Worm (Caenorhabditis elegans) whole organism, young adult: ENCODE measurements around the gene snpc-1.1.

Source experiments
- B0019.2 ChIP-seq: fragments of 200-800 bp; sonication (Bioruptor generic); conservative IDR thresholded peaks from 2 replicates; pipeline ENCODE4 v1.3.6; 2022; ENCODE audit warnings: missing genetic modification reagents, missing genetic modification characterization, missing compliant biosample characterization
- B0261.1 ChIP-seq: sonication (generic microtip); optimal IDR thresholded peaks from 2 replicates; lab custom pipeline; 2016; ENCODE audit warnings: mild to moderate bottlenecking, missing genetic modification characterization, moderate library complexity, missing compliant biosample characterization
- F10E7.11 ChIP-seq: sonication (generic microtip); optimal IDR thresholded peaks from 2 replicates; lab custom pipeline; 2017; ENCODE audit warnings: mild to moderate bottlenecking, missing genetic modification characterization, moderate library complexity, missing compliant biosample characterization
- F33H1.4 ChIP-seq: fragments of 200-800 bp; sonication (Bioruptor generic); IDR thresholded peaks from 2 replicates; pipeline ENCODE4 v1.3.6; 2022; ENCODE audit warnings: missing genetic modification reagents, missing genetic modification characterization, missing compliant biosample characterization
- F37B4.10 ChIP-seq: fragments of 200-800 bp; sonication (Bioruptor generic); IDR thresholded peaks from 2 replicates; pipeline ENCODE4 v1.3.6; 2022; ENCODE audit warnings: missing genetic modification characterization, missing compliant biosample characterization
- F39B2.1 ChIP-seq: fragments of 200-800 bp; sonication (Bioruptor generic); IDR thresholded peaks from 2 replicates; pipeline ENCODE4 v1.3.6; 2022; ENCODE audit warnings: missing genetic modification reagents, missing genetic modification characterization, missing compliant biosample characterization
- F57A8.1 ChIP-seq: fragments of 200-800 bp; sonication (Bioruptor generic); optimal IDR thresholded peaks from 2 replicates; lab custom pipeline; 2018; ENCODE audit warnings: mild to moderate bottlenecking, missing genetic modification characterization, moderate library complexity, missing compliant biosample characterization
- K11D2.4 ChIP-seq: fragments of 200-800 bp; sonication (Bioruptor generic); IDR thresholded peaks from 2 replicates; pipeline ENCODE4 v1.3.6; 2022; ENCODE audit warnings: missing genetic modification reagents, missing genetic modification characterization, missing compliant biosample characterization
- Y56A3A.18 ChIP-seq: fragments of 200-800 bp; sonication (Bioruptor generic); IDR thresholded peaks from 2 replicates; pipeline ENCODE4 v1.3.6; 2022; ENCODE audit warnings: missing genetic modification reagents, missing genetic modification characterization, missing compliant biosample characterization
- ZK185.1 ChIP-seq: sonication (generic microtip); optimal IDR thresholded peaks from 2 replicates; lab custom pipeline; 2016; ENCODE audit warnings: mild to moderate bottlenecking, missing genetic modification characterization, missing compliant biosample characterization; ENCODE audit not compliant: poor library complexity, severe bottlenecking
- aptf-3 ChIP-seq: fragments of 200-800 bp; sonication (Bioruptor generic); IDR thresholded peaks from 2 replicates; pipeline ENCODE4 v1.3.6; 2022; ENCODE audit warnings: missing genetic modification characterization, missing compliant biosample characterization
- atf-7 ChIP-seq: sonication (generic microtip); optimal IDR thresholded peaks from 2 replicates; lab custom pipeline; 2017; ENCODE audit warnings: mild to moderate bottlenecking, missing genetic modification characterization, missing compliant biosample characterization
- attf-3 ChIP-seq: fragments of 200-800 bp; sonication (Bioruptor generic); conservative IDR thresholded peaks from 2 replicates; pipeline ENCODE4 v1.3.6; 2022; ENCODE audit warnings: missing genetic modification reagents, missing genetic modification characterization, missing compliant biosample characterization
- bed-2 ChIP-seq: fragments of 200-800 bp; sonication (Bioruptor generic); IDR thresholded peaks from 2 replicates; pipeline ENCODE4 v1.3.6; 2022; ENCODE audit warnings: missing genetic modification reagents, missing genetic modification characterization, missing compliant biosample characterization
- ceh-79 ChIP-seq: sonication (generic microtip); optimal IDR thresholded peaks from 2 replicates; lab custom pipeline; 2017; ENCODE audit warnings: mild to moderate bottlenecking, missing genetic modification characterization, missing compliant biosample characterization
- ceh-91 ChIP-seq: fragments of 200-800 bp; sonication (Bioruptor generic); IDR thresholded peaks from 2 replicates; pipeline ENCODE4 v1.3.6; 2022; ENCODE audit warnings: missing genetic modification reagents, missing genetic modification characterization, missing compliant biosample characterization
- chd-7 ChIP-seq: sonication (generic microtip); optimal IDR thresholded peaks from 2 replicates; lab custom pipeline; 2016; ENCODE audit warnings: mild to moderate bottlenecking, missing genetic modification characterization, moderate library complexity, missing compliant biosample characterization
- dpff-1 ChIP-seq: sonication (generic microtip); optimal IDR thresholded peaks from 2 replicates; lab custom pipeline; 2017; ENCODE audit warnings: mild to moderate bottlenecking, missing genetic modification characterization, missing compliant biosample characterization
- egl-44 ChIP-seq: fragments of 200-800 bp; sonication (Bioruptor generic); IDR thresholded peaks from 2 replicates; pipeline ENCODE4 v1.3.6; 2022; ENCODE audit warnings: missing genetic modification reagents, missing genetic modification characterization, missing compliant biosample characterization
- ekl-4 ChIP-seq: fragments of 200-800 bp; sonication (Bioruptor generic); IDR thresholded peaks from 2 replicates; pipeline ENCODE4 v1.3.6; 2022; ENCODE audit warnings: missing genetic modification reagents, missing genetic modification characterization, missing compliant biosample characterization
- him-1 ChIP-seq: sonication (generic microtip); optimal IDR thresholded peaks from 2 replicates; lab custom pipeline; 2016; ENCODE audit warnings: missing genotype, missing genetic modification reagents, missing genetic modification characterization, missing compliant biosample characterization
- hlh-26 ChIP-seq: fragments of 200-800 bp; sonication (Bioruptor generic); conservative IDR thresholded peaks from 2 replicates; pipeline ENCODE4 v1.3.6; 2022; ENCODE audit warnings: missing genetic modification reagents, missing genetic modification characterization, missing compliant biosample characterization
- hrde-1 ChIP-seq: sonication (generic microtip); optimal IDR thresholded peaks from 2 replicates; lab custom pipeline; 2016; ENCODE audit warnings: missing genetic modification characterization, mild to moderate bottlenecking, missing compliant biosample characterization, moderate library complexity, missing genotype, missing genetic modification reagents, borderline replicate concordance
- hsf-1 ChIP-seq: fragments of 200-800 bp; sonication (Bioruptor generic); IDR thresholded peaks from 2 replicates; pipeline ENCODE4 v1.3.6; 2022; ENCODE audit warnings: missing genetic modification reagents, missing genetic modification characterization, missing compliant biosample characterization
- lag-1 ChIP-seq: fragments of 200-800 bp; sonication (Bioruptor generic); IDR thresholded peaks from 2 replicates; pipeline ENCODE4 v1.3.6; 2022; ENCODE audit warnings: missing genetic modification reagents, missing genetic modification characterization, missing compliant biosample characterization
- lin-35 ChIP-seq, 3 experiments: fragments of 150-350 bp in 2 of 3; sonication (generic microtip) in 1 of 3; optimal IDR thresholded peaks; 2 replicates each; lab custom pipeline; 2014 to 2018; ENCODE audit warnings: missing biosample characterization in 3 of 3, missing genetic modification characterization in 3 of 3, missing genetic modification reagents in 3 of 3
- lin-54 ChIP-seq: fragments of 200-800 bp; sonication (Bioruptor generic); optimal IDR thresholded peaks from 2 replicates; lab custom pipeline; 2018; ENCODE audit warnings: mild to moderate bottlenecking, missing genetic modification characterization, missing compliant biosample characterization
- lir-1 ChIP-seq: fragments of 200-800 bp; sonication (Bioruptor generic); conservative IDR thresholded peaks from 2 replicates; pipeline ENCODE4 v1.3.6; 2022; ENCODE audit warnings: missing genetic modification reagents, missing genetic modification characterization, missing compliant biosample characterization
- lsy-27 ChIP-seq: sonication (generic microtip); optimal IDR thresholded peaks from 2 replicates; lab custom pipeline; 2017; ENCODE audit warnings: missing genetic modification characterization, mild to moderate bottlenecking, missing compliant biosample characterization, antibody characterized with exemption, missing genotype, borderline replicate concordance; ENCODE audit not compliant: insufficient read depth
- madf-3 ChIP-seq: fragments of 200-800 bp; sonication (Bioruptor generic); IDR thresholded peaks from 2 replicates; pipeline ENCODE4 v1.3.6; 2022; ENCODE audit warnings: missing genetic modification reagents, missing genetic modification characterization, missing compliant biosample characterization
- madf-6 ChIP-seq: fragments of 200-800 bp; sonication (Bioruptor generic); IDR thresholded peaks from 2 replicates; pipeline ENCODE4 v1.3.6; 2022; ENCODE audit warnings: missing genetic modification reagents, missing genetic modification characterization, missing compliant biosample characterization
- mel-28 ChIP-seq: sonication (generic microtip); optimal IDR thresholded peaks from 2 replicates; lab custom pipeline; 2016; ENCODE audit warnings: borderline replicate concordance, mild to moderate bottlenecking, missing genetic modification characterization, missing compliant biosample characterization
- nhr-120 ChIP-seq: fragments of 200-800 bp; sonication (Bioruptor generic); IDR thresholded peaks from 2 replicates; pipeline ENCODE4 v1.3.6; 2022; ENCODE audit warnings: missing genetic modification characterization, missing compliant biosample characterization
- pha-4 ChIP-seq: fragments of 150-350 bp; sonication (generic microtip); optimal IDR thresholded peaks from 2 replicates; lab custom pipeline; 2014; ENCODE audit warnings: missing biosample characterization, missing genetic modification reagents, missing genetic modification characterization
- rpc-1 ChIP-seq, 2 experiments: fragments of 150-350 bp in 1 of 2; sonication (generic microtip) in 1 of 2; optimal IDR thresholded peaks; 2 replicates each; lab custom pipeline; 2014 to 2018; ENCODE audit warnings: missing biosample characterization in 1 of 2, missing genetic modification characterization in 1 of 2, missing genetic modification reagents in 1 of 2, missing genotype in 1 of 2
- snpc-1.3 ChIP-seq: sonication (generic microtip); optimal IDR thresholded peaks from 2 replicates; lab custom pipeline; 2017; ENCODE audit warnings: missing genetic modification characterization, mild to moderate bottlenecking, missing compliant biosample characterization, antibody characterized with exemption, moderate library complexity, missing genotype, missing genetic modification reagents; ENCODE audit not compliant: insufficient read depth
- sptf-2 ChIP-seq: fragments of 200-800 bp; sonication (Bioruptor generic); optimal IDR thresholded peaks from 2 replicates; lab custom pipeline; 2018; ENCODE audit warnings: mild to moderate bottlenecking, missing genetic modification characterization, missing compliant biosample characterization
- tbp1 ChIP-seq: fragments of 200-800 bp; sonication (Bioruptor generic); optimal IDR thresholded peaks from 2 replicates; lab custom pipeline; 2018; ENCODE audit warnings: mild to moderate bottlenecking, missing genetic modification characterization, missing compliant biosample characterization
- tlf-1 ChIP-seq: fragments of 200-800 bp; sonication (Bioruptor generic); optimal IDR thresholded peaks from 2 replicates; lab custom pipeline; 2018; ENCODE audit warnings: mild to moderate bottlenecking, missing genetic modification characterization, missing compliant biosample characterization
- unc-130 ChIP-seq: sonication (generic microtip); optimal IDR thresholded peaks from 2 replicates; lab custom pipeline; 2016; ENCODE audit warnings: missing genetic modification reagents, missing genetic modification characterization, missing compliant biosample characterization
- ztf-28 ChIP-seq: fragments of 200-800 bp; sonication (Bioruptor generic); IDR thresholded peaks from 2 replicates; pipeline ENCODE4 v1.3.6; 2022; ENCODE audit warnings: missing genetic modification reagents, missing genetic modification characterization, missing compliant biosample characterization

Gene snpc-1.1

ce11 chrII:7783467-7783959 is 2.4 kb upstream of the snpc-1.1 start, which contains the start of gene skr-17 (continued):
- TF ChIP-seq mel-28 (no peak), B0019.2 (no peak), ceh-91 (GFP tag; lab: Robert Waterston, UW) (0 out of 2 replicates have a peak, but pooled peaks have one; percentile 12), atf-7 (no peak), ceh-79 (no peak), madf-3 (no peak), dpff-1 (tag; lab: Kevin White, UChicago) (no peak), hlh-26 (no peak), him-1 (tag; lab: Kevin White, UChicago) (peak; percentile 9), Y56A3A.18 (no peak), lsy-27 (tag; lab: Kevin White, UChicago) (no peak), chd-7 (tag; lab: Kevin White, UChicago) (no peak), ekl-4 (no peak), snpc-1.3 (tag; lab: Kevin White, UChicago) (no peak), attf-3 (GFP tag; lab: Robert Waterston, UW) (no peak), pha-4 (tag; lab: Kevin White, UChicago) (no peak), nhr-120 (GFP tag; lab: Robert Waterston, UW) (no peak), ztf-28 (no peak), bed-2 (GFP tag; lab: Robert Waterston, UW) (no peak), hsf-1 (no peak), lir-1 (GFP tag; lab: Robert Waterston, UW) (no peak), lin-54 (GFP tag; lab: Kevin White, UChicago) (peak; percentile 11), F39B2.1 (GFP tag; lab: Robert Waterston, UW) (no peak), tbp1 (GFP tag; lab: Kevin White, UChicago) (no peak)

- no peak for TF ChIP-seq F10E7.11
- TF ChIP-seq Y56A3A.18: 0 out of 2 replicates have a peak, but pooled peaks have one; percentile 51
Measured at ce11 chrII:7778273-7778672, 2.8 kb downstream of the snpc-1.1 start.

- TF ChIP-seq lir-1 (GFP tag; lab: Robert Waterston, UW) (no peak), F37B4.10 (GFP tag; lab: Robert Waterston, UW) (no peak), B0261.1 (tag; lab: Kevin White, UChicago) (no peak), F57A8.1 (GFP tag; lab: Kevin White, UChicago) (no peak), hlh-26 (no peak), madf-6 (GFP tag; lab: Robert Waterston, UW) (no peak), Y56A3A.18 (peak; percentile 26; the same call in 1 of the 2 replicates), B0019.2 (no peak), dpff-1 (tag; lab: Kevin White, UChicago) (no peak), lin-35 (GFP tag; optimal IDR thresholded peaks at IDR 0.05; lab: Kevin White, UChicago) (peak in 1 of 3 experiments; percentile 41), pha-4 (tag; lab: Kevin White, UChicago) (no peak), lsy-27 (tag; lab: Kevin White, UChicago) (no peak), attf-3 (GFP tag; lab: Robert Waterston, UW) (no peak), lag-1 (no peak), egl-44 (no peak), hrde-1 (tag; lab: Kevin White, UChicago) (no peak), F33H1.4 (GFP tag; lab: Robert Waterston, UW) (no peak), sptf-2 (no peak), K11D2.4 (GFP tag; lab: Robert Waterston, UW) (0 out of 2 replicates have a peak, but pooled peaks have one; percentile 41), ZK185.1 (no peak), aptf-3 (GFP tag; lab: Robert Waterston, UW) (no peak), chd-7 (tag; lab: Kevin White, UChicago) (no peak), tbp1 (GFP tag; lab: Kevin White, UChicago) (peak; percentile 2), rpc-1 (optimal IDR thresholded peaks at IDR 0.05; lab: Kevin White, UChicago) (no peak), rpc-1 (tag; optimal IDR thresholded peaks at IDR 0.05; lab: Kevin White, UChicago) (no peak), unc-130 (GFP tag; lab: Kevin White, UChicago) (no peak), tlf-1 (GFP tag; lab: Kevin White, UChicago) (no peak), nhr-120 (GFP tag; lab: Robert Waterston, UW) (no peak), snpc-1.3 (tag; lab: Kevin White, UChicago) (no peak)
Measured at ce11 chrII:7777320-7777978, 3.7 kb downstream of the snpc-1.1 start, which contains the start of gene mthf-1. mthf-1 (minus strand) TSS chrII:7777823.
